Worm (Caenorhabditis elegans) whole organism, L4 larva: ENCODE data around the gene scl-24.

ENCODE experiments used
- F37D6.2 ChIP-seq: sonication (generic microtip); optimal IDR thresholded peaks from 2 replicates; lab custom pipeline; 2016; ENCODE audit warnings: mild to moderate bottlenecking, missing genetic modification characterization, missing compliant biosample characterization
- Y105C5A.15 ChIP-seq: fragments of 200-800 bp; sonication (Bioruptor generic); IDR thresholded peaks from 2 replicates; pipeline ENCODE4 v1.3.6; 2022; ENCODE audit warnings: missing genetic modification characterization, missing compliant biosample characterization
- ama-1 ChIP-seq: fragments of 150-350 bp; optimal IDR thresholded peaks from 2 replicates; lab custom pipeline; 2014; ENCODE audit warnings: inconsistent platforms, mixed read lengths
- ceh-28 ChIP-seq: fragments of 150-350 bp; optimal IDR thresholded peaks from 2 replicates; lab custom pipeline; 2014; ENCODE audit warnings: missing biosample characterization, missing genetic modification reagents, missing genetic modification characterization
- daf-12 ChIP-seq: fragments of 150-350 bp; optimal IDR thresholded peaks from 2 replicates; lab custom pipeline; 2014; ENCODE audit warnings: missing biosample characterization, missing genetic modification reagents, missing genetic modification characterization
- hlh-30 ChIP-seq: sonication (generic microtip); optimal IDR thresholded peaks from 2 replicates; lab custom pipeline; 2017; ENCODE audit warnings: antibody characterized with exemption, mild to moderate bottlenecking, missing genetic modification characterization, missing compliant biosample characterization; ENCODE audit not compliant: insufficient read depth
- lin-38 ChIP-seq: fragments of 200-800 bp; sonication (Bioruptor generic); IDR thresholded peaks from 2 replicates; pipeline ENCODE4 v1.3.6; 2022; ENCODE audit warnings: missing genetic modification reagents, missing genetic modification characterization, missing compliant biosample characterization
- nhr-11 ChIP-seq: fragments of 150-350 bp; optimal IDR thresholded peaks from 2 replicates; lab custom pipeline; 2014; ENCODE audit warnings: missing biosample characterization, missing genetic modification characterization
- nhr-77 ChIP-seq: fragments of 150-350 bp; optimal IDR thresholded peaks from 2 replicates; lab custom pipeline; 2014; ENCODE audit warnings: missing biosample characterization, missing genetic modification characterization
- unc-130 ChIP-seq: sonication (generic microtip); optimal IDR thresholded peaks from 2 replicates; lab custom pipeline; 2016; ENCODE audit warnings: missing genetic modification reagents, missing genetic modification characterization, missing compliant biosample characterization

DNA sequence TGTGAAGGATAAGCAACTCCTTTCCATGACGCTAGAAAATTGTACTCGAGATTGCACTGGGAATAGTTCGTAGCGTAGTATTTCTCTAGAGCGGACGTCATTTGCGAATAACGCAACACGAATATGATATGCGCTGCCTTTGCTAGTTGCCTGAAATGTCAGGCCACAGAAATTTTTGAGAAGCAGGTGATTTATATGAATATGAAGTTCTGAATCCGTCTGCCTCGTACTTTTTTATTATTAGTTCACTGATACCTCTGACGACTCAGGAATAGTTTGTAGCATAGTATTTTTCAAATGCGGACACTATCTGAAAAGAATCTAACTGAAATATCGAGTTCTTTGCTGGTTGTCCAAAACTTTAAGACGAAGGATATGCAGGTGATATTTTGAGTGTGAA is 9.9 kb downstream of the scl-24 start, which contains the start of gene srh-118:
- TF ChIP-seq daf-12 (no peak), unc-130 (no peak), Y105C5A.15 (no peak), F37D6.2 (tag; lab: Kevin White, UChicago) (no peak), ceh-28 (tag; lab: Kevin White, UChicago) (no peak), hlh-30 (no peak), nhr-11 (tag; lab: Kevin White, UChicago) (no peak), nhr-77 (tag; lab: Kevin White, UChicago) (no peak), ama-1 (lab: Kevin White, UChicago) (no peak), lin-38 (GFP tag; lab: Robert Waterston, UW) (no peak)
